Worm (Caenorhabditis elegans): ENCODE data around the gene srh-212.

The srh-212 gene

ce11 chrV:3611654-3612053 is 14.7 kb upstream of the srh-212 start, which contains the start of gene T22F3.10:
Gene T22F3.10 (minus strand): TSS chrV:3611754.
- TF ChIP-seq mml-1 (tag; optimal IDR thresholded peaks at IDR 0.05) (no peak), eor-1 (tag; optimal IDR thresholded peaks at IDR 0.05) (no peak), lsy-12 (tag; optimal IDR thresholded peaks at IDR 0.05) (no peak)

- TF ChIP-seq unc-39 (tag; optimal IDR thresholded peaks at IDR 0.05): no peak
- no peak for TF ChIP-seq elt-3 (tag; optimal IDR thresholded peaks at IDR 0.05)
- peak; percentile 26 for TF ChIP-seq nhr-23 (tag; optimal IDR thresholded peaks at IDR 0.05)
- no peak for TF ChIP-seq pqm-1 (tag; optimal IDR thresholded peaks at IDR 0.05)
- no peak for TF ChIP-seq lsy-12 (tag; optimal IDR thresholded peaks at IDR 0.05)
- no peak for TF ChIP-seq mdl-1 (tag; optimal IDR thresholded peaks at IDR 0.05)
- TF ChIP-seq nhr-43 (tag; optimal IDR thresholded peaks at IDR 0.05; ENCODE audit: poor library complexity, severe bottlenecking): peak; percentile 47
These were observed 13.8 kb upstream of the srh-212 start for ce11 chrV:3610709-3611108.

ce11 chrV:3606391-3606790 is 9.4 kb upstream of the srh-212 start:
- TF ChIP-seq nhr-12 (tag; optimal IDR thresholded peaks at IDR 0.05) (no peak), tbx-2 (tag; optimal IDR thresholded peaks at IDR 0.05) (no peak), ceh-16 (tag; optimal IDR thresholded peaks at IDR 0.05) (no peak), nhr-43 (tag; optimal IDR thresholded peaks at IDR 0.05; ENCODE audit: poor library complexity, severe bottlenecking) (no peak), pha-4 (tag; optimal IDR thresholded peaks at IDR 0.05) (no peak), nhr-11 (tag; optimal IDR thresholded peaks at IDR 0.05) (no peak), nhr-67 (tag; optimal IDR thresholded peaks at IDR 0.05) (no peak), sea-2 (GFP tag; optimal IDR thresholded peaks at IDR 0.05) (no peak), nhr-28 (tag; optimal IDR thresholded peaks at IDR 0.05) (no peak), nhr-77 (tag; optimal IDR thresholded peaks at IDR 0.05) (no peak), elt-2 (tag; optimal IDR thresholded peaks at IDR 0.05) (no peak), daf-12 (tag; optimal IDR thresholded peaks at IDR 0.05) (no peak)

- TF ChIP-seq nhr-237 (tag; optimal IDR thresholded peaks at IDR 0.05): no peak
- no peak for TF ChIP-seq aly-2 (tag; optimal IDR thresholded peaks at IDR 0.05)
- no peak for TF ChIP-seq R02D3.7 (tag; optimal IDR thresholded peaks at IDR 0.05)
- TF ChIP-seq lsy-12 (tag; optimal IDR thresholded peaks at IDR 0.05): no peak
- no peak for TF ChIP-seq elt-2 (tag; optimal IDR thresholded peaks at IDR 0.05)
- TF ChIP-seq eor-1 (tag; optimal IDR thresholded peaks at IDR 0.05): no peak
These were observed 8.4 kb upstream of the srh-212 start, which contains the start of gene T22F3.8 for ce11 chrV:3605325-3605724. Gene T22F3.8 (minus strand): TSS chrV:3605425.

- TF ChIP-seq lin-39 (tag; optimal IDR thresholded peaks at IDR 0.05): no peak
- no peak for TF ChIP-seq zag-1 (tag; optimal IDR thresholded peaks at IDR 0.05)
These were observed 3.6 kb upstream of the srh-212 start, which contains the start of gene T22F3.7 for ce11 chrV:3600570-3600969. Gene T22F3.7 (minus strand): TSS chrV:3600670.

ce11 chrV:3594936-3595335 is 2.0 kb downstream of the srh-212 start, which contains the start of gene srh-213:
Gene srh-213 (minus strand): TSS chrV:3595036.
- TF ChIP-seq tbx-2 (tag; optimal IDR thresholded peaks at IDR 0.05): no peak
- TF ChIP-seq nhr-12 (tag; optimal IDR thresholded peaks at IDR 0.05): no peak
- TF ChIP-seq nhr-23 (tag; optimal IDR thresholded peaks at IDR 0.05): no peak

ce11 chrV:3592099-3592498 is 4.9 kb downstream of the srh-212 start, which contains the start of gene T22F3.12:
Gene T22F3.12 (minus strand): TSS chrV:3592199.
- TF ChIP-seq aly-2 (tag; optimal IDR thresholded peaks at IDR 0.05): no peak
- no peak for TF ChIP-seq lsy-12 (tag; optimal IDR thresholded peaks at IDR 0.05)
- TF ChIP-seq daf-12 (tag; optimal IDR thresholded peaks at IDR 0.05): no peak
- no peak for TF ChIP-seq egl-27 (tag; optimal IDR thresholded peaks at IDR 0.05)
- TF ChIP-seq lin-39 (tag; optimal IDR thresholded peaks at IDR 0.05): no peak
- TF ChIP-seq mdl-1 (tag; optimal IDR thresholded peaks at IDR 0.05): no peak
- no peak for TF ChIP-seq sea-2 (GFP tag; optimal IDR thresholded peaks at IDR 0.05)
- TF ChIP-seq nhr-25 (tag; optimal IDR thresholded peaks at IDR 0.05): no peak
- no peak for TF ChIP-seq fkh-2 (tag; optimal IDR thresholded peaks at IDR 0.05)
- no peak for TF ChIP-seq ceh-16 (tag; optimal IDR thresholded peaks at IDR 0.05)
- TF ChIP-seq unc-39 (tag; optimal IDR thresholded peaks at IDR 0.05): no peak
- TF ChIP-seq ztf-11 (tag; optimal IDR thresholded peaks at IDR 0.05): no peak
- TF ChIP-seq lin-15B (tag; optimal IDR thresholded peaks at IDR 0.05): no peak
- TF ChIP-seq nhr-12 (tag; optimal IDR thresholded peaks at IDR 0.05): no peak
- no peak for TF ChIP-seq elt-2 (tag; optimal IDR thresholded peaks at IDR 0.05)
- TF ChIP-seq snpc-4 (tag; optimal IDR thresholded peaks at IDR 0.05): no peak
- no peak for TF ChIP-seq tbx-2 (tag; optimal IDR thresholded peaks at IDR 0.05)
